Fruit fly (Drosophila melanogaster) whole organism, wandering third instar larva: ENCODE data around the gene CG16775.
"Not testable (repeated sequence)": the region's sequence is repeated elsewhere in the genome, so short reads cannot be mapped to it uniquely, and the experiment has no call there.

Experiments
- Abd-B ChIP-seq: fragments of >200 bp; optimal IDR thresholded peaks from 2 replicates; lab custom pipeline; 2017; ENCODE audit warnings: missing biosample characterization, missing genetic modification characterization
- CG32264 ChIP-seq: fragments of 200-800 bp; sonication (Bioruptor generic); optimal IDR thresholded peaks from 2 replicates; lab custom pipeline; 2016; ENCODE audit warnings: missing biosample characterization, missing genetic modification characterization
- CrebA ChIP-seq: fragments of 200-800 bp; sonication (Bioruptor generic); optimal IDR thresholded peaks from 2 replicates; lab custom pipeline; 2016; ENCODE audit warnings: missing biosample characterization, mild to moderate bottlenecking, missing genetic modification characterization, borderline replicate concordance
- Dfd ChIP-seq: fragments of >200 bp; optimal IDR thresholded peaks from 2 replicates; lab custom pipeline; 2017; ENCODE audit warnings: missing biosample characterization, missing genetic modification characterization
- Dif ChIP-seq: fragments of 200-275, 200-300 bp; sonication (Bioruptor generic); optimal IDR thresholded peaks from 2 replicates; lab custom pipeline; 2018; ENCODE audit warnings: missing biosample characterization, missing genetic modification characterization; ENCODE audit not compliant: partially characterized antibody
- HLH106 ChIP-seq: fragments of 200-800 bp; optimal IDR thresholded peaks from 3 replicates; lab custom pipeline; 2019; ENCODE audit warnings: missing biosample characterization, mild to moderate bottlenecking, missing genetic modification characterization, moderate library complexity
- Hnf4 ChIP-seq: fragments of 200-800 bp; sonication (Bioruptor generic); optimal IDR thresholded peaks from 2 replicates; lab custom pipeline; 2016; ENCODE audit warnings: missing biosample characterization, mild to moderate bottlenecking, missing genetic modification characterization
- Hr78 ChIP-seq: fragments of >200 bp; optimal IDR thresholded peaks from 2 replicates; lab custom pipeline; 2017; ENCODE audit warnings: missing biosample characterization, missing genetic modification characterization
- Hr83 ChIP-seq: fragments of 200-300 bp; sonication (Bioruptor generic); optimal IDR thresholded peaks from 2 replicates; lab custom pipeline; 2016; ENCODE audit warnings: missing biosample characterization, mild to moderate bottlenecking, missing genetic modification characterization, moderate library complexity; ENCODE audit not compliant: poor library complexity, severe bottlenecking
- Jra ChIP-seq: sonication (Bioruptor generic); optimal IDR thresholded peaks from 2 replicates; lab custom pipeline; 2016; ENCODE audit warnings: missing biosample characterization, missing genetic modification characterization
- Myc ChIP-seq: fragments of >200 bp; optimal IDR thresholded peaks from 2 replicates; lab custom pipeline; 2017
- N ChIP-seq: fragments of >200 bp; optimal IDR thresholded peaks from 2 replicates; lab custom pipeline; 2018; ENCODE audit warnings: missing biosample characterization, missing external identifiers, missing genetic modification characterization
- OdsH ChIP-seq: fragments of 200-800 bp; sonication (Bioruptor generic); optimal IDR thresholded peaks from 2 replicates; lab custom pipeline; 2016; ENCODE audit warnings: missing biosample characterization, mild to moderate bottlenecking, missing genetic modification characterization
- Rel ChIP-seq, 2 experiments: fragments of 200-800 bp; sonication (Bioruptor generic) in 1 of 2; optimal IDR thresholded peaks; 2 replicates in 1 of 2; 3 replicates in 1 of 2; lab custom pipeline; 2016 to 2019; ENCODE audit warnings: mild to moderate bottlenecking in 2 of 2, missing biosample characterization in 2 of 2, missing genetic modification characterization in 2 of 2, moderate library complexity in 1 of 2
- Sp1 ChIP-seq: fragments of 200-800 bp; sonication (Bioruptor generic); optimal IDR thresholded peaks from 3 replicates; lab custom pipeline; 2019; ENCODE audit warnings: missing biosample characterization, mild to moderate bottlenecking, missing genetic modification characterization, moderate library complexity
- Vsx2 ChIP-seq: fragments of 200-300, 225-300 bp; sonication (Bioruptor generic); optimal IDR thresholded peaks from 2 replicates; lab custom pipeline; 2018; ENCODE audit warnings: missing biosample characterization, missing genetic modification characterization; ENCODE audit not compliant: partially characterized antibody
- br ChIP-seq: fragments of 200-800 bp; sonication (Bioruptor generic); optimal IDR thresholded peaks from 2 replicates; lab custom pipeline; 2016; ENCODE audit warnings: missing biosample characterization, missing genetic modification characterization
- brk ChIP-seq: fragments of 200-800 bp; sonication (Bioruptor generic); optimal IDR thresholded peaks from 2 replicates; lab custom pipeline; 2016; ENCODE audit warnings: missing biosample characterization, mild to moderate bottlenecking, missing genetic modification characterization
- dl ChIP-seq, 2 experiments: fragments of 175-275, 200-275 bp in 1 of 2; fragments of 200-275 bp in 1 of 2; sonication (Bioruptor generic); optimal IDR thresholded peaks; lab custom pipeline; 2018; ENCODE audit warnings: mild to moderate bottlenecking in 2 of 2, missing biosample characterization in 2 of 2, missing genetic modification characterization in 2 of 2, moderate library complexity in 2 of 2; ENCODE audit not compliant: partially characterized antibody in 2 of 2, insufficient read depth in 1 of 2
- dmrt93B ChIP-seq: fragments of 200-800 bp; sonication (Bioruptor generic); optimal IDR thresholded peaks from 2 replicates; lab custom pipeline; 2018; ENCODE audit warnings: missing biosample characterization, mild to moderate bottlenecking, missing genetic modification characterization
- dsf ChIP-seq: sonication (Bioruptor generic); optimal IDR thresholded peaks from 2 replicates; lab custom pipeline; 2016; ENCODE audit warnings: missing biosample characterization, missing genetic modification characterization, borderline replicate concordance
- ey ChIP-seq: fragments of 200-800 bp; sonication (Bioruptor generic); optimal IDR thresholded peaks from 2 replicates; lab custom pipeline; 2016; ENCODE audit warnings: missing biosample characterization, missing genetic modification characterization
- foxo ChIP-seq, 2 experiments: fragments of 200-800 bp; sonication (Bioruptor generic); optimal IDR thresholded peaks; 2 replicates in 1 of 2; 3 replicates in 1 of 2; lab custom pipeline; 2016 to 2017; ENCODE audit warnings: missing biosample characterization in 2 of 2, missing genetic modification characterization in 2 of 2
- fru ChIP-seq: fragments of 200-800 bp; sonication (Bioruptor generic); optimal IDR thresholded peaks from 3 replicates; lab custom pipeline; 2016; ENCODE audit warnings: missing biosample characterization, mild to moderate bottlenecking, missing genetic modification characterization
- h ChIP-seq: fragments of 200-800 bp; sonication (Bioruptor generic); optimal IDR thresholded peaks from 3 replicates; lab custom pipeline; 2016; ENCODE audit warnings: missing biosample characterization, mild to moderate bottlenecking, missing genetic modification characterization
- lola ChIP-seq: fragments of >200 bp; optimal IDR thresholded peaks from 2 replicates; lab custom pipeline; 2017; ENCODE audit warnings: missing biosample characterization, missing genetic modification characterization
- pan ChIP-seq: fragments of >200 bp; optimal IDR thresholded peaks from 2 replicates; lab custom pipeline; 2017
- psq ChIP-seq: fragments of 200-800 bp; sonication (Bioruptor generic); optimal IDR thresholded peaks from 3 replicates; lab custom pipeline; 2017; ENCODE audit warnings: missing biosample characterization, mild to moderate bottlenecking, missing genetic modification characterization, moderate library complexity
- rgr ChIP-seq: fragments of 200-800 bp; sonication (Bioruptor generic); optimal IDR thresholded peaks from 3 replicates; lab custom pipeline; 2016; ENCODE audit warnings: missing biosample characterization, mild to moderate bottlenecking, missing genetic modification characterization
- sage ChIP-seq: fragments of 200-800 bp; sonication (Bioruptor generic); optimal IDR thresholded peaks from 2 replicates; lab custom pipeline; 2016; ENCODE audit warnings: missing biosample characterization, mild to moderate bottlenecking, missing genetic modification characterization
- sv ChIP-seq: fragments of 200-800 bp; sonication (Bioruptor generic); optimal IDR thresholded peaks from 3 replicates; lab custom pipeline; 2016; ENCODE audit warnings: missing biosample characterization, missing genetic modification characterization
- usp ChIP-seq: fragments of >200 bp; optimal IDR thresholded peaks from 2 replicates; lab custom pipeline; 2017; ENCODE audit warnings: missing biosample characterization, missing genetic modification characterization
- woc ChIP-seq: sonication (Bioruptor generic); optimal IDR thresholded peaks from 2 replicates; lab custom pipeline; 2016; ENCODE audit warnings: missing biosample characterization, mild to moderate bottlenecking, missing genetic modification characterization

CG16775 gene

dm6 chr3L:17893660-17894059, 7.2 kb upstream of the CG16775 start:
- TF ChIP-seq Myc (lab: Kevin White, UChicago) (no peak), sv (GFP tag; lab: Kevin White, UChicago) (no peak), dsf (GFP tag; lab: Kevin White, UChicago) (no peak), Vsx2 (GFP tag; lab: Kevin White, UChicago) (peak; percentile 15), Abd-B (GFP tag; lab: Kevin White, UChicago) (no peak), Hr78 (GFP tag; lab: Kevin White, UChicago) (no peak), usp (GFP tag; lab: Kevin White, UChicago) (no peak)

- no peak for TF ChIP-seq lola
- no peak for TF ChIP-seq Vsx2 (GFP tag; lab: Kevin White, UChicago)
- TF ChIP-seq CG32264: no peak
- TF ChIP-seq HLH106 (tag; lab: Kevin White, UChicago): no peak
- TF ChIP-seq br (GFP tag; lab: Kevin White, UChicago): no peak
Measured at dm6 chr3L:17887393-17887792, 948 bp upstream of the CG16775 start, which contains the start of gene CG7402. Gene CG7402 (plus strand): TSS chr3L:17887705.

dm6 chr3L:17884276-17884675, 2.2 kb downstream of the CG16775 start, which contains the start of gene CG5506:
Gene CG5506 (minus strand): TSS chr3L:17884376.
- TF ChIP-seq pan (lab: Kevin White, UChicago): no peak
- TF ChIP-seq Rel (GFP tag; optimal IDR thresholded peaks at IDR 0.05; lab: Kevin White, UChicago): no peak
- TF ChIP-seq Rel (tag; optimal IDR thresholded peaks at IDR 0.05; lab: Kevin White, UChicago): peak; percentile 66

DNA sequence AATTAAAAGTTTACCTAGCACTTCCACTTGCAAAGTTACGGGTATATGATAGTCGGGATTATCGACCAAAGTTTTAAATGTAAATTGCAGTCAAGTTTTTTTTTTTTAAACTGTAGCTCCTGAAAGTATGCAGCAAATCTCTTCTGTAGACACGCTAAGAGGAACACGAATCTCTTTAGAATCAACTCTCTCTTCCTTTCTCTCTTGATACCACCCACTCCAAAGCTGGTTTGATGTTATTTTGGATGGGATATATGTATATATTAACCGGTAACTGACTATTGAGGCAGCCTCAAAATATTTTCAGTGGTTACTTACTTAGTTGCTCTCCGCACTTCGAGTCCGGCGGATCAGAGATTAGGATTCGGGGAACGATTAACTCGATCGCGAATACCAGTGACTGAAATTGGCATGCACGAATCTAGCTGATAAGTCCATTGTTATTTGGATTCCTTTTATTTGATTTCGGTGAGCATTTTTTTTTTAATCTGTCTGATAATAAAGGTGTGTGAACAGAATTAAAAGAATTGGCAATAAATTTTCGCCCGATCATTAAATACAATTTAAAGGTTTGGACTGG, 7.6 kb downstream of the CG16775 start, which contains the start of gene CG7408:
Gene CG7408, plus strand, starts transcription at position 316 of the 580 bp plus-strand sequence.
- peak; percentile 79 for TF ChIP-seq fru (GFP tag; lab: Kevin White, UChicago)
- TF ChIP-seq br (GFP tag; lab: Kevin White, UChicago): peak; percentile 24
- TF ChIP-seq Dfd (GFP tag; lab: Kevin White, UChicago): no peak
- TF ChIP-seq Myc (lab: Kevin White, UChicago): peak; percentile 29
- no peak for TF ChIP-seq psq
- TF ChIP-seq Hnf4 (GFP tag; lab: Kevin White, UChicago): peak; percentile 28
- peak in 1 of 2 experiments; percentile 28 for TF ChIP-seq dl (GFP tag; optimal IDR thresholded peaks at IDR 0.05; lab: Kevin White, UChicago; ENCODE audit: insufficient read depth in 1 of 2, partially characterized antibody in 2 of 2)
- TF ChIP-seq Hr83 (GFP tag; lab: Kevin White, UChicago): peak; percentile 12
- no peak for TF ChIP-seq Jra (GFP tag; lab: Kevin White, UChicago)
- no peak for TF ChIP-seq Abd-B (GFP tag; lab: Kevin White, UChicago)
- TF ChIP-seq Hr78 (GFP tag; lab: Kevin White, UChicago): no peak
- peak; percentile 37 for TF ChIP-seq Dif (GFP tag; lab: Kevin White, UChicago)
- peak; percentile 49 for TF ChIP-seq h (GFP tag; lab: Kevin White, UChicago)
- TF ChIP-seq CrebA (GFP tag; lab: Kevin White, UChicago): peak; percentile 65
- no peak for TF ChIP-seq Rel (GFP tag; optimal IDR thresholded peaks at IDR 0.05; lab: Kevin White, UChicago)
- TF ChIP-seq Rel (tag; optimal IDR thresholded peaks at IDR 0.05; lab: Kevin White, UChicago): no peak

dm6 chr3L:17858174-17858573, 28.3 kb downstream of the CG16775 start, which contains the start of gene CG34002:
Gene CG34002 (plus strand): TSS chr3L:17858474.
- not testable (repeated sequence) for TF ChIP-seq sage (GFP tag; lab: Kevin White, UChicago); lola; dsf (GFP tag; lab: Kevin White, UChicago)
- TF ChIP-seq, all 38 proteins: peak for 0; not testable (repeated sequence) for 38

dm6 chr3L:17856655-17857479, 29.6 kb downstream of the CG16775 start, which contains the start of gene CG5535:
Gene CG5535 (minus strand): TSS chr3L:17856794.
- TF ChIP-seq N (no peak), Abd-B (GFP tag; lab: Kevin White, UChicago) (no peak), dmrt93B (GFP tag; lab: Kevin White, UChicago) (peak; percentile 52), foxo (GFP tag; optimal IDR thresholded peaks at IDR 0.05; lab: Kevin White, UChicago) (peak in 1 of 2 experiments; percentile 80), Hr78 (GFP tag; lab: Kevin White, UChicago) (no peak), Hr83 (GFP tag; lab: Kevin White, UChicago) (peak; percentile 41), Jra (GFP tag; lab: Kevin White, UChicago) (no peak), fru (GFP tag; lab: Kevin White, UChicago) (peak; percentile 60), woc (GFP tag; lab: Kevin White, UChicago) (no peak), ey (GFP tag; lab: Kevin White, UChicago) (peak; percentile 32), br (GFP tag; lab: Kevin White, UChicago) (peak; percentile 35), OdsH (GFP tag; lab: Kevin White, UChicago) (peak; percentile 62), h (GFP tag; lab: Kevin White, UChicago) (peak; percentile 45), sv (GFP tag; lab: Kevin White, UChicago) (peak; percentile 57), Myc (lab: Kevin White, UChicago) (no peak), brk (no peak), HLH106 (tag; lab: Kevin White, UChicago) (peak; percentile 52), sage (GFP tag; lab: Kevin White, UChicago) (no peak), Sp1 (GFP tag; lab: Kevin White, UChicago) (peak; percentile 72), rgr (GFP tag; lab: Kevin White, UChicago) (peak; percentile 52), lola (no peak)
